Worm (Caenorhabditis elegans) whole organism, L3 larva: ENCODE results near the gene Y17G9B.8.

Experiments
- ZK546.5 ChIP-seq: sonication (generic microtip); optimal IDR thresholded peaks from 2 replicates; lab custom pipeline; 2017; ENCODE audit warnings: missing biosample characterization, missing genetic modification characterization
- ama-1 ChIP-seq: fragments of 150-350 bp; optimal IDR thresholded peaks from 2 replicates; lab custom pipeline; 2018
- ceh-16 ChIP-seq: sonication (generic microtip); optimal IDR thresholded peaks from 2 replicates; lab custom pipeline; 2017; ENCODE audit warnings: missing biosample characterization, missing genetic modification characterization
- ceh-9 ChIP-seq: sonication (generic microtip); optimal IDR thresholded peaks from 2 replicates; lab custom pipeline; 2018; ENCODE audit warnings: missing biosample characterization, missing genetic modification characterization
- egl-27 ChIP-seq: sonication (generic microtip); optimal IDR thresholded peaks from 4 replicates; lab custom pipeline; 2017; ENCODE audit warnings: missing biosample characterization, missing genetic modification reagents, missing genetic modification characterization
- egl-5 ChIP-seq: fragments of 150-350 bp; optimal IDR thresholded peaks from 2 replicates; lab custom pipeline; 2017; ENCODE audit warnings: missing biosample characterization, missing genetic modification reagents, missing genetic modification characterization, inconsistent platforms
- elt-1 ChIP-seq: fragments of 150-350 bp; optimal IDR thresholded peaks from 2 replicates; lab custom pipeline; 2014; ENCODE audit warnings: missing biosample characterization, missing genetic modification characterization
- elt-2 ChIP-seq: sonication (generic microtip); optimal IDR thresholded peaks from 2 replicates; lab custom pipeline; 2016; ENCODE audit warnings: missing genetic modification reagents, mild to moderate bottlenecking, missing genetic modification characterization, missing compliant biosample characterization
- elt-3 ChIP-seq, 3 experiments: fragments of 150-350 bp in 1 of 3; sonication (generic microtip) in 2 of 3; optimal IDR thresholded peaks; 2 replicates in 2 of 3; 4 replicates in 1 of 3; lab custom pipeline; 2014 to 2017; ENCODE audit warnings: missing biosample characterization in 3 of 3, missing genetic modification characterization in 3 of 3
- eor-1 ChIP-seq, 2 experiments: fragments of 150-350 bp; optimal IDR thresholded peaks; 2 replicates each; lab custom pipeline; 2014 to 2018; ENCODE audit warnings: missing biosample characterization in 2 of 2, missing genetic modification characterization in 2 of 2
- fkh-10 ChIP-seq: sonication (generic microtip); optimal IDR thresholded peaks from 2 replicates; lab custom pipeline; 2017; ENCODE audit warnings: missing biosample characterization, missing genetic modification reagents, missing genetic modification characterization
- fkh-2 ChIP-seq: fragments of 150-350 bp; optimal IDR thresholded peaks from 2 replicates; lab custom pipeline; 2014; ENCODE audit warnings: missing biosample characterization, missing genetic modification reagents, missing genetic modification characterization
- hmg-11 ChIP-seq: sonication (generic microtip); optimal IDR thresholded peaks from 2 replicates; lab custom pipeline; 2016; ENCODE audit warnings: missing genetic modification characterization, missing compliant biosample characterization
- lin-39 ChIP-seq: fragments of 150-350 bp; optimal IDR thresholded peaks from 2 replicates; lab custom pipeline; 2018; ENCODE audit warnings: missing biosample characterization, missing genetic modification reagents, missing genetic modification characterization
- lsy-12 ChIP-seq: sonication (generic microtip); optimal IDR thresholded peaks from 2 replicates; lab custom pipeline; 2016; ENCODE audit warnings: mild to moderate bottlenecking, missing genetic modification characterization, missing compliant biosample characterization
- mml-1 ChIP-seq: fragments of 150-350 bp; sonication (generic microtip); optimal IDR thresholded peaks from 3 replicates; lab custom pipeline; 2014; ENCODE audit warnings: missing biosample characterization, missing genetic modification characterization
- nfya-1 ChIP-seq: sonication (generic microtip); optimal IDR thresholded peaks from 2 replicates; lab custom pipeline; 2017; ENCODE audit warnings: missing genetic modification characterization, mild to moderate bottlenecking, missing compliant biosample characterization, antibody characterized with exemption, moderate library complexity; ENCODE audit not compliant: insufficient read depth
- nhr-11 ChIP-seq: fragments of 150-350 bp; optimal IDR thresholded peaks from 2 replicates; lab custom pipeline; 2014; ENCODE audit warnings: missing biosample characterization, missing genetic modification characterization
- nhr-12 ChIP-seq: fragments of 150-350 bp; optimal IDR thresholded peaks from 2 replicates; lab custom pipeline; 2014; ENCODE audit warnings: missing biosample characterization, missing genetic modification characterization
- nhr-23 ChIP-seq: fragments of 150-350 bp; optimal IDR thresholded peaks from 2 replicates; lab custom pipeline; 2014; ENCODE audit warnings: missing biosample characterization, missing genetic modification reagents, missing genetic modification characterization
- nhr-25 ChIP-seq: sonication (generic microtip); optimal IDR thresholded peaks from 2 replicates; lab custom pipeline; 2017; ENCODE audit warnings: missing biosample characterization, missing genetic modification characterization
- nhr-43 ChIP-seq: sonication (generic microtip); optimal IDR thresholded peaks from 2 replicates; lab custom pipeline; 2016; ENCODE audit warnings: mild to moderate bottlenecking, missing genetic modification characterization, missing compliant biosample characterization; ENCODE audit not compliant: poor library complexity, severe bottlenecking
- nhr-76 ChIP-seq: fragments of 150-350 bp; sonication (generic microtip); optimal IDR thresholded peaks from 5 replicates; lab custom pipeline; 2014; ENCODE audit warnings: missing biosample characterization, missing genetic modification characterization
- nhr-77 ChIP-seq: fragments of 150-350 bp; optimal IDR thresholded peaks from 2 replicates; lab custom pipeline; 2014; ENCODE audit warnings: missing biosample characterization, missing genetic modification characterization
- sea-2 ChIP-seq: fragments of 150-350 bp; sonication (generic microtip); optimal IDR thresholded peaks from 4 replicates; lab custom pipeline; 2014; ENCODE audit warnings: missing biosample characterization, missing genetic modification reagents, missing genetic modification characterization
- skn-1 ChIP-seq: fragments of 150-350 bp; optimal IDR thresholded peaks from 2 replicates; lab custom pipeline; 2014; ENCODE audit warnings: missing biosample characterization, missing genetic modification characterization
- snpc-4 ChIP-seq: fragments of 150-350 bp; optimal IDR thresholded peaks from 2 replicates; lab custom pipeline; 2014; ENCODE audit warnings: missing biosample characterization, missing genetic modification characterization
- unc-39 ChIP-seq: sonication (generic microtip); optimal IDR thresholded peaks from 4 replicates; lab custom pipeline; 2017; ENCODE audit warnings: missing biosample characterization, missing genetic modification characterization
- unc-62 ChIP-seq: fragments of 150-350 bp; sonication (generic microtip); optimal IDR thresholded peaks from 4 replicates; lab custom pipeline; 2014; ENCODE audit warnings: missing biosample characterization, missing genetic modification reagents, missing genetic modification characterization
- zag-1 ChIP-seq: fragments of 150-350 bp; optimal IDR thresholded peaks from 2 replicates; lab custom pipeline; 2014; ENCODE audit warnings: missing biosample characterization, missing genetic modification characterization
- ztf-11 ChIP-seq: fragments of 150-350 bp; optimal IDR thresholded peaks from 2 replicates; lab custom pipeline; 2014; ENCODE audit warnings: missing biosample characterization, missing genetic modification characterization
- ztf-4 ChIP-seq: fragments of 150-350 bp; optimal IDR thresholded peaks from 2 replicates; lab custom pipeline; 2014; ENCODE audit warnings: missing biosample characterization, missing genetic modification characterization

The Y17G9B.8 gene

DNA sequence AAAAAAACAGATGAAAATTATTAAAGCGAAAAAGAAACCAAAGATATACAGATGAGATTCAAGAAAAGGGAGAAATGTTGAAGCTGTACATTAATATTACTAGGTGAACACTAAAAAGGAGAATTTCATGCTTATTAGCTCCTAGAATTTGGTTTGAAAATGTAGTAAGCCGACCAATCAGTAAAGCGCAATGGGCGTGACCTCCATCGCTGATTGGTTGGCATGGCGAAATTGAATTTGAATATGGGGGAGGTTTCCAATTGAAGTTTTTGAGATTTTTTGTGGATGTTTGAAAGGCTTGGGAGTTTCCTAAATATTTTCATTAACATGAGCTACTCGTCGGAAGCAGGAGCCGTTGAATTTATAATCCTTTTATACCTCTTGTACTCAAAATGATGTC lies 17.9 kb upstream of the Y17G9B.8 start:
- peak; percentile 94 for TF ChIP-seq nfya-1 (tag; lab: Kevin White, UChicago)
- no peak for TF ChIP-seq egl-5 (tag; lab: Kevin White, UChicago)
- TF ChIP-seq unc-39 (tag; lab: Kevin White, UChicago): no peak
- TF ChIP-seq nhr-77 (tag; lab: Kevin White, UChicago): no peak
- TF ChIP-seq nhr-25 (tag; lab: Kevin White, UChicago): no peak

ce11 chrIV:4776001-4776400 lies 17.4 kb upstream of the Y17G9B.8 start, which contains the start of gene R11E3.19:
Gene R11E3.19, minus strand, starts transcription at chrIV:4776101.
- TF ChIP-seq egl-5 (tag; lab: Kevin White, UChicago) (no peak), elt-2 (tag; lab: Kevin White, UChicago) (no peak), elt-3 (tag; optimal IDR thresholded peaks at IDR 0.05; lab: Kevin White, UChicago) (no peak), nhr-23 (no peak), eor-1 (tag; optimal IDR thresholded peaks at IDR 0.05; lab: Kevin White, UChicago) (no peak), fkh-10 (GFP tag; lab: Kevin White, UChicago) (no peak), ama-1 (lab: Kevin White, UChicago) (no peak), nfya-1 (tag; lab: Kevin White, UChicago) (no peak)
- TF ChIP-seq, all 47 proteins: peak for 0

DNA sequence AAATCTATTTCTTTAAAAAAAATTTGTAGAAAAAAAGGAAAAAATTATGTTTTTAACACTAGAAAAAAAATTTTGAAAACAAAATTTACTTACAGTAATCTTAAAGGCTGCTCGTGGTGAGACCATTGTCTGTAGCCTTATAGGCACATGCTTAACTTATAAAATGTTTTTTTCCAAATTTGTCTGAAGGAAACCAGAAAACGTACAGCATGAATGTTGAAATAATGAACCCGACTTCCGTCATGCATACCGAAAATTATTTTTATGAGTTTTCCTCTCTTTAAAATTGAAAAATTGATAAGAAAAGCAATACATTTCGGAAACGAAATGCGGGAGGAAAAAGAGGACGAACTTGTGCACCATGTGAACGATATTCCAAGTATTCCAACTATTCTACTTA lies 13.2 kb upstream of the Y17G9B.8 start, which contains the start of gene R11E3.2:
Gene R11E3.2 (plus strand): TSS at position 301 of the 400 bp plus-strand sequence.
- TF ChIP-seq ceh-9 (tag; lab: Kevin White, UChicago) (no peak), ZK546.5 (no peak), fkh-10 (GFP tag; lab: Kevin White, UChicago) (no peak)

DNA sequence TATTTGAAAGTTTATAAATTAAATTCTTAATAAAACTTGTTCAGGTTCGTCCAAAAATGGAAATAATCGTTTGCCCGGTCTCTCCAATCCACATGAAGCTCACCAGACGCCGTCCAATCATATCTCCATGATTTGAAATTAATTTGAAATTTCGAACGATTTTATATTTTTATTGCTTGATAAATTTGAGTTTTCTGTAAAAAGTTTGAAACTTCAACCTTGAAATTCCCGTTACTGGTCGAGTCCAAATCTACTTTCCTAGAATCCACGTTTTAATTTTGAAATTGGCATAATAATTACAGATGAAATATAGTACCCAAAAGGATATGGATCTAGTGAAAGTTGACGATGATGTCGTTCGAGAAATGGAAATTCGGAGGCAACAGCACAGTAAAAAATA lies 5.8 kb upstream of the Y17G9B.8 start, which contains the start of gene npp-26:
Gene npp-26 (plus strand): TSS at position 301 of the 400 bp plus-strand sequence.
- TF ChIP-seq elt-1 (tag; lab: Kevin White, UChicago) (no peak), ztf-4 (tag; lab: Kevin White, UChicago) (no peak), ceh-16 (tag; lab: Kevin White, UChicago) (no peak)

DNA sequence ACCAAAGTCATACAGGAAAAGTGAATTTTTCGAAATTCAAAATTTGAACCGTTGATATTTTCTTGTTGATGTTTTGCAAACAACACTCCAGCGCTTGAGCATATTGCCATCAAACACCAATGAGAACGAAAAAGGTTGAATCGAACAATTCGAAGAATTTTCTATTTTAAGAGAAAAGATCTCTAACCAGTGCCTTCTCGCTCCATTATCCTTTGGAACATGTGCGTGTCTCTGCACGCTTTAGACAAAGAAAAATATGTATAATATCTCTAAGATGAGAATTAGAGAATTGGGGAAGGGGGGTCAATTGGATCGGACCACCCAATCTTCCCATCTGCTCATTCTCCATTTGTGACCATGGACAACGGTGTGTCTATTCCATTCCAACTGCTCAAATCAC lies 5.2 kb upstream of the Y17G9B.8 start, which contains the start of gene Y17G9B.2:
Gene Y17G9B.2 (plus strand): TSS at position 301 of the 400 bp plus-strand sequence.
- TF ChIP-seq fkh-2: no peak
- TF ChIP-seq snpc-4 (tag; lab: Kevin White, UChicago): no peak
- TF ChIP-seq lsy-12 (tag; lab: Kevin White, UChicago): no peak
- TF ChIP-seq nhr-12 (tag; lab: Kevin White, UChicago): no peak
- TF ChIP-seq skn-1 (tag; lab: Kevin White, UChicago): no peak
- no peak for TF ChIP-seq nhr-76 (tag; lab: Kevin White, UChicago)
- TF ChIP-seq elt-3 (tag; optimal IDR thresholded peaks at IDR 0.05; lab: Kevin White, UChicago): no peak
- TF ChIP-seq sea-2 (GFP tag; lab: Kevin White, UChicago): no peak
- TF ChIP-seq ztf-11: no peak

DNA sequence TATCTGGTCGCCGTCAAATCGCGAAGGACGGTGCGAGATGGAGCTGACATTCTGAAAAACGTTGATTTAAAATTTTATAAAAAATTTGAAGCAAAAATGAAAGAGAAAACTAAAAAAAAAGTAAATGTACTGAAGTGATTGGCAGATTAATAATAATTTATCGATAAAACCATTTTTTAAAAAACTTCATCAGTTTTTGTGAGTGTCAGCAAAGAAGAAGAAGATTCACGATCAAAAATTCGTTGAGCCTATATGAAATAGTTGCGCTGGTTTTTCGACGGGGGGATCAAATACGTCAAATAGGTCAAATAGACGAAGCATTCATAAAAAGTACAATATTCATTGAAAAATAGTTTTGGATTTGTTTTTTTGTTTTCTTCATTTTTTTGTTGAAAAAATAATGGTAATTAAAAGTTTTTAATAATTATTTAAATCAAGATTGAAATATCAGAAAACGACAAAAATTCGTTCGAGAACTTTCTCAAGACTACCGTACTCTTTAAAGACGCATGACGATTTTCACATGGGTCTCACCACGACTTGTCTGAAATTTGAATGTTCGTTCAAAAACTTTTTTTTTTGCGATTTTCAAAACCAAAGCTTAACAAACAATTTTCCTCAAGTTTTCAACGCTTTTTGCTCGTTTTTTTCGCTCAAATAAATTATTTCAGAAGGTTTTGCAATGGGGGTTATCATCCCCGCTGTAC lies 1.9 kb upstream of the Y17G9B.8 start, which contains the start of the genes memi-1 and cyp-31A3:
Gene memi-1 (minus strand): TSS at position 51 of the 707 bp plus-strand sequence.
Gene cyp-31A3 (plus strand): TSS at position 672 of the 707 bp plus-strand sequence.
- no peak for TF ChIP-seq nhr-11 (tag; lab: Kevin White, UChicago)
- no peak for TF ChIP-seq nhr-77 (tag; lab: Kevin White, UChicago)
- no peak for TF ChIP-seq ceh-16 (tag; lab: Kevin White, UChicago)
- no peak for TF ChIP-seq hmg-11 (tag; lab: Kevin White, UChicago)
- TF ChIP-seq elt-3 (tag; optimal IDR thresholded peaks at IDR 0.05; lab: Kevin White, UChicago): no peak
- no peak for TF ChIP-seq nhr-23
- no peak for TF ChIP-seq nhr-25 (tag; lab: Kevin White, UChicago)
- no peak for TF ChIP-seq mml-1 (tag; lab: Kevin White, UChicago)
- no peak for TF ChIP-seq sea-2 (GFP tag; lab: Kevin White, UChicago)
- TF ChIP-seq fkh-10 (GFP tag; lab: Kevin White, UChicago): no peak
- no peak for TF ChIP-seq fkh-2
- no peak for TF ChIP-seq lin-39
- no peak for TF ChIP-seq zag-1 (tag; lab: Kevin White, UChicago)
- TF ChIP-seq nhr-43 (tag; lab: Kevin White, UChicago): no peak
- TF ChIP-seq unc-62 (GFP tag; lab: Kevin White, UChicago): no peak
- no peak for TF ChIP-seq egl-27 (tag; lab: Kevin White, UChicago)
- no peak for TF ChIP-seq lsy-12 (tag; lab: Kevin White, UChicago)
- TF ChIP-seq ZK546.5: no peak
